Worm (Caenorhabditis elegans): ENCODE results near the gene nuaf-1.

The nuaf-1 gene

ce11 chrV:13565197-13565596, 3.2 kb downstream of the nuaf-1 start (continued):
- TF ChIP-seq vab-7 (GFP tag; IDR thresholded peaks at IDR 0.05) (no peak), nhr-76 (tag; optimal IDR thresholded peaks at IDR 0.05) (peak; percentile 70), mep-1 (tag; optimal IDR thresholded peaks at IDR 0.05) (peak; percentile 95), unc-39 (tag; optimal IDR thresholded peaks at IDR 0.05) (no peak), nhr-237 (tag; optimal IDR thresholded peaks at IDR 0.05) (no peak), spr-3 (GFP tag; optimal IDR thresholded peaks at IDR 0.05) (peak; percentile 8), lin-13 (GFP tag; optimal IDR thresholded peaks at IDR 0.05) (peak; percentile 29), Y105C5A.15 (GFP tag; IDR thresholded peaks at IDR 0.05) (no peak), F44E2.7 (GFP tag; IDR thresholded peaks at IDR 0.05) (no peak), skn-1 (tag; optimal IDR thresholded peaks at IDR 0.05) (no peak), F26F4.8 (GFP tag; conservative IDR thresholded peaks at IDR 0.05) (no peak), zfp-3 (GFP tag; conservative IDR thresholded peaks at IDR 0.05) (peak; percentile 53; the same call in 1 of the 2 replicates), daf-19 (GFP tag; conservative IDR thresholded peaks at IDR 0.05) (no peak), lin-29 (GFP tag; IDR thresholded peaks at IDR 0.05) (no peak), F49E8.2 (tag; optimal IDR thresholded peaks at IDR 0.05; ENCODE audit: borderline replicate concordance) (no peak), spr-1 (tag; optimal IDR thresholded peaks at IDR 0.05) (peak; percentile 69), ztf-11 (tag; optimal IDR thresholded peaks at IDR 0.05) (no peak), unc-62 (GFP tag; optimal IDR thresholded peaks at IDR 0.05 in 1 of 2) (peak in 1 of 2 experiments; percentile 80), unc-62 (tag; optimal IDR thresholded peaks at IDR 0.05) (no peak), ama-1 (optimal IDR thresholded peaks at IDR 0.05) (peak; percentile 83), lin-38 (GFP tag; IDR thresholded peaks at IDR 0.05) (peak; percentile 95), unc-130 (GFP tag; optimal IDR thresholded peaks at IDR 0.05) (no peak), fkh-10 (GFP tag; optimal IDR thresholded peaks at IDR 0.05) (peak; percentile 53), cey-2 (tag; optimal IDR thresholded peaks at IDR 0.05; ENCODE audit: borderline replicate concordance, insufficient read depth) (peak; percentile 17), mdt-29 (GFP tag; IDR thresholded peaks at IDR 0.05) (peak; percentile 83), snpc-4 (tag; optimal IDR thresholded peaks at IDR 0.05) (no peak), nhr-111 (GFP tag; optimal IDR thresholded peaks at IDR 0.05) (no peak), pha-4 (GFP tag; IDR thresholded peaks at IDR 0.05) (peak; percentile 66), pha-4 (tag; optimal IDR thresholded peaks at IDR 0.05) (peak; percentile 3), nhr-42 (GFP tag; IDR thresholded peaks at IDR 0.05) (0 out of 2 replicates have a peak, but pooled peaks have one; percentile 65), nhr-11 (tag; optimal IDR thresholded peaks at IDR 0.05) (peak; percentile 90), R02D3.7 (tag; optimal IDR thresholded peaks at IDR 0.05) (no peak), hmg-1.1 (GFP tag; IDR thresholded peaks at IDR 0.05) (peak; percentile 77), egl-27 (tag; optimal IDR thresholded peaks at IDR 0.05) (no peak), lir-3 (tag; optimal IDR thresholded peaks at IDR 0.05) (no peak), rbr-2 (tag; optimal IDR thresholded peaks at IDR 0.05) (peak; percentile 78), dmd-6 (GFP tag; IDR thresholded peaks at IDR 0.05) (peak; percentile 88), lin-39 (tag; optimal IDR thresholded peaks at IDR 0.05) (no peak), saeg-2 (GFP tag; IDR thresholded peaks at IDR 0.05) (peak; percentile 71; the same call in 1 of the 2 replicates), php-3 (GFP tag; IDR thresholded peaks at IDR 0.05) (peak; percentile 69), hif-1 (tag; optimal IDR thresholded peaks at IDR 0.05) (peak; percentile 10 to 72), ceh-62 (tag; optimal IDR thresholded peaks at IDR 0.05) (no peak), ZK337.2 (GFP tag; IDR thresholded peaks at IDR 0.05) (no peak), dmd-8 (GFP tag; IDR thresholded peaks at IDR 0.05) (no peak), arid-1 (GFP tag; conservative IDR thresholded peaks at IDR 0.05) (peak; percentile 66), set-16 (GFP tag; IDR thresholded peaks at IDR 0.05) (no peak), ZK546.5 (tag; optimal IDR thresholded peaks at IDR 0.05) (no peak), Y75B8A.6 (GFP tag; IDR thresholded peaks at IDR 0.05) (no peak), dmd-9 (GFP tag; IDR thresholded peaks at IDR 0.05) (no peak), sdz-12 (GFP tag; optimal IDR thresholded peaks at IDR 0.05) (no peak), egl-43 (GFP tag; IDR thresholded peaks at IDR 0.05) (no peak), nhr-28 (tag; optimal IDR thresholded peaks at IDR 0.05) (peak; percentile 95), T20F7.1 (GFP tag; optimal IDR thresholded peaks at IDR 0.05) (peak; percentile 83)

Data from whole organism, L4 larva.